Worm (Caenorhabditis elegans) whole organism, L1 larva: ENCODE results near the gene nhr-111.

ENCODE experiments used
- C16A3.4 ChIP-seq: fragments of 150-350 bp; optimal IDR thresholded peaks from 2 replicates; lab custom pipeline; 2014; ENCODE audit warnings: missing biosample characterization, missing genetic modification characterization
- unc-86 ChIP-seq: sonication (generic microtip); optimal IDR thresholded peaks from 2 replicates; lab custom pipeline; 2016; ENCODE audit warnings: missing genetic modification characterization, missing compliant biosample characterization

ce11 chrV:16165936-16166335 lies 41.3 kb upstream of the nhr-111 start, which contains the start of gene str-108:
- TF ChIP-seq C16A3.4 (tag; lab: Kevin White, UChicago) (no peak), unc-86 (tag; lab: Kevin White, UChicago) (no peak)
